Worm (Caenorhabditis elegans) whole organism, L2 larva: ENCODE data around the gene F18A1.7.
A peak's percentile ranks its signal among the peaks of the same experiment; 100 is the strongest.

Experiments
- Y55F3AM.14 ChIP-seq: fragments of 200-800 bp; sonication (Bioruptor generic); optimal IDR thresholded peaks from 2 replicates; lab custom pipeline; 2018; ENCODE audit warnings: mild to moderate bottlenecking, missing genetic modification characterization, missing compliant biosample characterization
- aly-2 ChIP-seq: fragments of 150-350 bp; optimal IDR thresholded peaks from 2 replicates; lab custom pipeline; 2014; ENCODE audit warnings: missing biosample characterization, missing genetic modification characterization
- ama-1 ChIP-seq: fragments of 150-350 bp; optimal IDR thresholded peaks from 2 replicates; lab custom pipeline; 2018; ENCODE audit warnings: inconsistent platforms
- elt-1 ChIP-seq: fragments of 150-350 bp; optimal IDR thresholded peaks from 2 replicates; lab custom pipeline; 2014; ENCODE audit warnings: missing biosample characterization, missing genetic modification characterization
- lin-13 ChIP-seq: fragments of 150-350 bp; optimal IDR thresholded peaks from 2 replicates; lab custom pipeline; 2014; ENCODE audit warnings: missing biosample characterization, missing genetic modification reagents, missing genetic modification characterization
- lin-39 ChIP-seq: fragments of 150-350 bp; optimal IDR thresholded peaks from 2 replicates; lab custom pipeline; 2014; ENCODE audit warnings: missing biosample characterization, missing genetic modification reagents, missing genetic modification characterization
- lsy-2 ChIP-seq, 2 experiments: fragments of 150-350 bp in 1 of 2; sonication (generic microtip) in 1 of 2; optimal IDR thresholded peaks; 2 replicates each; lab custom pipeline; 2014 to 2017; ENCODE audit warnings: missing biosample characterization in 2 of 2, missing genetic modification characterization in 2 of 2
- mab-5 ChIP-seq: fragments of 150-350 bp; optimal IDR thresholded peaks from 2 replicates; lab custom pipeline; 2014; ENCODE audit warnings: missing biosample characterization, missing genetic modification characterization
- nhr-237 ChIP-seq: fragments of 150-350 bp; optimal IDR thresholded peaks from 2 replicates; lab custom pipeline; 2014; ENCODE audit warnings: missing biosample characterization, missing genetic modification characterization
- nhr-77 ChIP-seq: fragments of 150-350 bp; optimal IDR thresholded peaks from 2 replicates; lab custom pipeline; 2014; ENCODE audit warnings: missing biosample characterization, missing genetic modification characterization
- skn-1 ChIP-seq: sonication (generic microtip); optimal IDR thresholded peaks from 2 replicates; lab custom pipeline; 2017; ENCODE audit warnings: missing biosample characterization, missing genetic modification characterization
- unc-39 ChIP-seq: fragments of 150-350 bp; optimal IDR thresholded peaks from 2 replicates; lab custom pipeline; 2014; ENCODE audit warnings: missing biosample characterization, missing genetic modification characterization
- unc-62 ChIP-seq: fragments of 150-350 bp; optimal IDR thresholded peaks from 2 replicates; lab custom pipeline; 2014; ENCODE audit warnings: missing biosample characterization, missing genetic modification reagents, missing genetic modification characterization
- ztf-11 ChIP-seq: sonication (generic microtip); optimal IDR thresholded peaks from 2 replicates; lab custom pipeline; 2017; ENCODE audit warnings: missing biosample characterization, missing genetic modification characterization

DNA sequence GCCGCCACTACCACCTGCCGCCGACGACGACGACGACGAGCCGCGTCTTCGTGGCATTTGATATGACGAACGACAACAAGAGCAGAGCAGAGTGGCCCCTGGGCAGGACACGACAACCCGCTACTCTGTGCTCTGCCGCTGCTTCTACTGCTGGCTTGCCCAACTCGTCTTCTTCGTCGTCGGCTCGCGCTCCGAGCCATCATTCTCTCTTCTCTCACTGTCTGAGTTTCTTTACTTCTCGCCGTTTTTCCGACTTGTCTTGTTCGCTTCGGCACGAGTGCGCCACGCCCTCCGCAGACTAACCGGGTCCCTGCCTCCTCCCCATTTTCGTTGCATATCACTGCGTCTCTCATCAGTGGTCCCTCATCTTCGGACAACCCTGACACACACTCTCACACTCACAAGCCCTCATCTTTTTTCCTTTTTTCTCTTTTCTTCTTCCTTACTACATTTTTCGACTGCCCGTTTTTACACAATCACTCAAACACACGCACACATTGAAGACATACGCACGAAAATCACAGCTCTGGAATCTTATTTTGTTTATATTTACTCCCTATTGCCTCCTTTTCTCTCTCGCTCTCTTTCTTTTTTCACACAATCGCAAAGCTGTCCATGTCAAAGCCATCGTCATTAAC is 21.4 kb downstream of the F18A1.7 start:
- TF ChIP-seq lin-13 (GFP tag; lab: Kevin White, UChicago) = peak; percentile 33
- TF ChIP-seq aly-2 (tag; lab: Kevin White, UChicago) = no peak
- TF ChIP-seq Y55F3AM.14 = peak; percentile 64
- TF ChIP-seq ztf-11 = no peak
- no peak for TF ChIP-seq ama-1 (lab: Kevin White, UChicago)
- TF ChIP-seq unc-39 (tag; lab: Kevin White, UChicago) = no peak
- TF ChIP-seq unc-62 = no peak
- TF ChIP-seq lsy-2 (tag; optimal IDR thresholded peaks at IDR 0.05; lab: Kevin White, UChicago) = peak; percentile 12 to 79
- no peak for TF ChIP-seq lin-39 (tag; lab: Kevin White, UChicago)
- no peak for TF ChIP-seq elt-1 (tag; lab: Kevin White, UChicago)
- no peak for TF ChIP-seq nhr-77 (tag; lab: Kevin White, UChicago)
- TF ChIP-seq skn-1 = no peak
- peak; percentile 67 for TF ChIP-seq mab-5
- no peak for TF ChIP-seq nhr-237 (tag; lab: Kevin White, UChicago)
